Worm (Caenorhabditis elegans) whole organism, L2 larva: ENCODE results near the gene pot-1.

Experiments
- C34F6.9 ChIP-seq: fragments of 150-350 bp; optimal IDR thresholded peaks from 2 replicates; lab custom pipeline; 2014; ENCODE audit warnings: missing biosample characterization, missing genetic modification characterization
- aly-2 ChIP-seq: fragments of 150-350 bp; optimal IDR thresholded peaks from 2 replicates; lab custom pipeline; 2014; ENCODE audit warnings: missing biosample characterization, missing genetic modification characterization
- ceh-16 ChIP-seq: fragments of 150-350 bp; optimal IDR thresholded peaks from 2 replicates; lab custom pipeline; 2014; ENCODE audit warnings: missing biosample characterization, missing genetic modification characterization
- elt-3 ChIP-seq: sonication (generic microtip); optimal IDR thresholded peaks from 2 replicates; lab custom pipeline; 2017; ENCODE audit warnings: missing biosample characterization, missing genetic modification characterization
- mab-5 ChIP-seq: fragments of 150-350 bp; optimal IDR thresholded peaks from 2 replicates; lab custom pipeline; 2014; ENCODE audit warnings: missing biosample characterization, missing genetic modification characterization
- nhr-237 ChIP-seq: fragments of 150-350 bp; optimal IDR thresholded peaks from 2 replicates; lab custom pipeline; 2014; ENCODE audit warnings: missing biosample characterization, missing genetic modification characterization
- snpc-4 ChIP-seq: fragments of 150-350 bp; optimal IDR thresholded peaks from 2 replicates; lab custom pipeline; 2014; ENCODE audit warnings: missing biosample characterization, missing genetic modification characterization
- zag-1 ChIP-seq: fragments of 150-350 bp; optimal IDR thresholded peaks from 2 replicates; lab custom pipeline; 2014; ENCODE audit warnings: missing biosample characterization, missing genetic modification characterization

DNA sequence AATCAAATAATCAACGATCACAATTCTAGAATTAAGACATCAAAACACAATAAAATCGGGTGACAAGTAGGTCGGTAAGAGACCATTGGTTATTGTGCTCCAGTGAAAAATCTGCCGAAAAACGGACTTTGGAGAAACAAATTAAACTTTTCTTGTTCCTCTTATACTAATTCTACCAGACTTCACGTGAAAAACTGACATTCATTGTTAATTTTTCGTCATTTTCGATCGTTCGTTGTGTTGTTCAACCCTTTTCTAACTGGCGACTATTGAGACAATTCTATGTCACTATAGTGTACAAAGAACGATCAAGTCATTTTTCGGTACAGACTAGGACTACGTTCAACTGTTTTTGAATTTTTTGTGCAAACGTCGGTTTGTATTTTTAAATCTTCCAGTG, 13.0 kb downstream of the pot-1 start:
- TF ChIP-seq elt-3 (tag; lab: Kevin White, UChicago), result no peak
- TF ChIP-seq snpc-4 (tag; lab: Kevin White, UChicago), result no peak
- no peak for TF ChIP-seq aly-2 (tag; lab: Kevin White, UChicago)
- TF ChIP-seq zag-1 (tag; lab: Kevin White, UChicago), result no peak
- TF ChIP-seq nhr-237 (tag; lab: Kevin White, UChicago), result no peak
- TF ChIP-seq C34F6.9 (tag; lab: Kevin White, UChicago), result no peak
- TF ChIP-seq mab-5, result no peak
- no peak for TF ChIP-seq ceh-16 (tag; lab: Kevin White, UChicago)
